Worm (Caenorhabditis elegans) whole organism, young adult: Measurements from ENCODE around the gene Y37E11B.6.
A peak's percentile ranks its signal among the peaks of the same experiment; 100 is the strongest.

Source experiments
- C17E4.6 ChIP-seq: fragments of 200-800 bp; sonication (Bioruptor generic); IDR thresholded peaks from 2 replicates; pipeline ENCODE4 v1.3.6; 2022; ENCODE audit warnings: missing genetic modification reagents, missing genetic modification characterization, missing compliant biosample characterization
- F23B12.7 ChIP-seq: sonication (generic microtip); optimal IDR thresholded peaks from 2 replicates; lab custom pipeline; 2017; ENCODE audit warnings: missing genetic modification characterization, mild to moderate bottlenecking, missing compliant biosample characterization, antibody characterized with exemption, moderate library complexity; ENCODE audit not compliant: insufficient read depth
- F37B4.10 ChIP-seq: fragments of 200-800 bp; sonication (Bioruptor generic); IDR thresholded peaks from 2 replicates; pipeline ENCODE4 v1.3.6; 2022; ENCODE audit warnings: missing genetic modification characterization, missing compliant biosample characterization
- F49E8.2 ChIP-seq: sonication (generic microtip); optimal IDR thresholded peaks from 3 replicates; lab custom pipeline; 2017; ENCODE audit warnings: missing genetic modification characterization, mild to moderate bottlenecking, missing compliant biosample characterization, antibody characterized with exemption, moderate library complexity; ENCODE audit not compliant: insufficient read depth
- F52B5.7 ChIP-seq: sonication (generic microtip); optimal IDR thresholded peaks from 2 replicates; lab custom pipeline; 2016; ENCODE audit warnings: mild to moderate bottlenecking, missing genetic modification characterization, missing compliant biosample characterization
- T26A5.8 ChIP-seq: sonication (generic microtip); optimal IDR thresholded peaks from 2 replicates; lab custom pipeline; 2016; ENCODE audit warnings: missing genetic modification characterization, missing compliant biosample characterization
- Y67H2A.10 ChIP-seq: fragments of 200-800 bp; sonication (Bioruptor generic); conservative IDR thresholded peaks from 2 replicates; pipeline ENCODE4 v1.3.6; 2022; ENCODE audit warnings: missing genetic modification reagents, missing genetic modification characterization, missing compliant biosample characterization
- Y79H2A.3 ChIP-seq: fragments of 200-800 bp; sonication (Bioruptor generic); conservative IDR thresholded peaks from 2 replicates; pipeline ENCODE4 v1.3.6; 2022; ENCODE audit warnings: missing genetic modification reagents, missing genetic modification characterization, missing compliant biosample characterization
- aptf-3 ChIP-seq: fragments of 200-800 bp; sonication (Bioruptor generic); IDR thresholded peaks from 2 replicates; pipeline ENCODE4 v1.3.6; 2022; ENCODE audit warnings: missing genetic modification characterization, missing compliant biosample characterization
- attf-3 ChIP-seq: fragments of 200-800 bp; sonication (Bioruptor generic); conservative IDR thresholded peaks from 2 replicates; pipeline ENCODE4 v1.3.6; 2022; ENCODE audit warnings: missing genetic modification reagents, missing genetic modification characterization, missing compliant biosample characterization
- attf-5 ChIP-seq: fragments of 200-800 bp; sonication (Bioruptor generic); optimal IDR thresholded peaks from 2 replicates; lab custom pipeline; 2018; ENCODE audit warnings: mild to moderate bottlenecking, missing genetic modification characterization, missing compliant biosample characterization
- cebp-1 ChIP-seq, 2 experiments: fragments of 200-800 bp in 1 of 2; sonication (Bioruptor generic) in 1 of 2; sonication (generic microtip) in 1 of 2; IDR thresholded peaks in 1 of 2; optimal IDR thresholded peaks in 1 of 2; 2 replicates each; pipeline versions ENCODE4 v1.3.6 to Lab custom; 2017 to 2022; ENCODE audit warnings: missing compliant biosample characterization in 2 of 2, missing genetic modification characterization in 2 of 2, mild to moderate bottlenecking in 1 of 2, missing genetic modification reagents in 1 of 2, moderate library complexity in 1 of 2
- cebp-2 ChIP-seq: fragments of 200-800 bp; sonication (Bioruptor generic); IDR thresholded peaks from 2 replicates; pipeline ENCODE4 v1.3.6; 2022; ENCODE audit warnings: missing genetic modification characterization, missing compliant biosample characterization
- ceh-100 ChIP-seq: fragments of 200-800 bp; sonication (Bioruptor generic); IDR thresholded peaks from 2 replicates; pipeline ENCODE4 v1.3.6; 2022; ENCODE audit warnings: missing genetic modification reagents, missing genetic modification characterization, missing compliant biosample characterization
- die-1 ChIP-seq: sonication (generic microtip); optimal IDR thresholded peaks from 2 replicates; lab custom pipeline; 2016; ENCODE audit warnings: missing genotype, mild to moderate bottlenecking, missing genetic modification characterization, missing compliant biosample characterization
- egl-44 ChIP-seq: fragments of 200-800 bp; sonication (Bioruptor generic); IDR thresholded peaks from 2 replicates; pipeline ENCODE4 v1.3.6; 2022; ENCODE audit warnings: missing genetic modification reagents, missing genetic modification characterization, missing compliant biosample characterization
- gei-17 ChIP-seq: fragments of 200-800 bp; sonication (Bioruptor generic); optimal IDR thresholded peaks from 2 replicates; lab custom pipeline; 2018; ENCODE audit warnings: mild to moderate bottlenecking, missing genetic modification characterization, missing compliant biosample characterization
- hmg-1.2 ChIP-seq: fragments of 200-800 bp; sonication (Bioruptor generic); IDR thresholded peaks from 2 replicates; pipeline ENCODE4 v1.3.6; 2022; ENCODE audit warnings: missing genetic modification reagents, missing genetic modification characterization, missing compliant biosample characterization
- hmg-20 ChIP-seq: fragments of 200-800 bp; sonication (Bioruptor generic); IDR thresholded peaks from 2 replicates; pipeline ENCODE4 v1.3.6; 2022; ENCODE audit warnings: missing genetic modification reagents, missing genetic modification characterization, missing compliant biosample characterization
- let-526 ChIP-seq: fragments of 200-800 bp; sonication (Bioruptor generic); IDR thresholded peaks from 2 replicates; pipeline ENCODE4 v1.3.6; 2022; ENCODE audit warnings: missing genetic modification reagents, missing genetic modification characterization, missing compliant biosample characterization
- lin-40 ChIP-seq: sonication (generic microtip); optimal IDR thresholded peaks from 2 replicates; lab custom pipeline; 2016; ENCODE audit warnings: missing genetic modification characterization, mild to moderate bottlenecking, missing compliant biosample characterization, missing genotype, missing genetic modification reagents
- lin-54 ChIP-seq: fragments of 200-800 bp; sonication (Bioruptor generic); optimal IDR thresholded peaks from 2 replicates; lab custom pipeline; 2018; ENCODE audit warnings: mild to moderate bottlenecking, missing genetic modification characterization, missing compliant biosample characterization
- lir-1 ChIP-seq: fragments of 200-800 bp; sonication (Bioruptor generic); conservative IDR thresholded peaks from 2 replicates; pipeline ENCODE4 v1.3.6; 2022; ENCODE audit warnings: missing genetic modification reagents, missing genetic modification characterization, missing compliant biosample characterization
- lsl-1 ChIP-seq: fragments of 200-800 bp; sonication (Bioruptor generic); optimal IDR thresholded peaks from 2 replicates; lab custom pipeline; 2018; ENCODE audit warnings: mild to moderate bottlenecking, missing genetic modification characterization, moderate library complexity, missing compliant biosample characterization
- mcd-1 ChIP-seq: fragments of 200-800 bp; sonication (Bioruptor generic); IDR thresholded peaks from 2 replicates; pipeline ENCODE4 v1.3.6; 2022; ENCODE audit warnings: missing genetic modification reagents, missing genetic modification characterization, missing compliant biosample characterization
- mel-28 ChIP-seq: sonication (generic microtip); optimal IDR thresholded peaks from 2 replicates; lab custom pipeline; 2016; ENCODE audit warnings: borderline replicate concordance, mild to moderate bottlenecking, missing genetic modification characterization, missing compliant biosample characterization
- nhr-27 ChIP-seq: fragments of 200-800 bp; sonication (Bioruptor generic); optimal IDR thresholded peaks from 2 replicates; lab custom pipeline; 2018; ENCODE audit warnings: mild to moderate bottlenecking, missing genetic modification characterization, moderate library complexity, missing compliant biosample characterization
- nhr-80 ChIP-seq: sonication (generic microtip); optimal IDR thresholded peaks from 2 replicates; lab custom pipeline; 2016; ENCODE audit warnings: missing genetic modification characterization, missing compliant biosample characterization
- rec-8 ChIP-seq, 2 experiments: sonication (generic microtip); optimal IDR thresholded peaks; 2 replicates each; lab custom pipeline; 2016; ENCODE audit warnings: mild to moderate bottlenecking in 2 of 2, missing genetic modification characterization in 2 of 2, missing genetic modification reagents in 2 of 2, missing genotype in 2 of 2, missing biosample characterization in 1 of 2, missing compliant biosample characterization in 1 of 2, moderate library complexity in 1 of 2
- repo-1 ChIP-seq: sonication (generic microtip); optimal IDR thresholded peaks from 2 replicates; lab custom pipeline; 2017; ENCODE audit warnings: mild to moderate bottlenecking, missing genetic modification characterization, missing compliant biosample characterization
- snpc-1.1 ChIP-seq: sonication (generic microtip); optimal IDR thresholded peaks from 2 replicates; lab custom pipeline; 2017; ENCODE audit warnings: missing genetic modification characterization, mild to moderate bottlenecking, missing compliant biosample characterization, antibody characterized with exemption, moderate library complexity, missing genotype, missing genetic modification reagents; ENCODE audit not compliant: insufficient read depth
- snpc-1.3 ChIP-seq: sonication (generic microtip); optimal IDR thresholded peaks from 2 replicates; lab custom pipeline; 2017; ENCODE audit warnings: missing genetic modification characterization, mild to moderate bottlenecking, missing compliant biosample characterization, antibody characterized with exemption, moderate library complexity, missing genotype, missing genetic modification reagents; ENCODE audit not compliant: insufficient read depth
- sptf-2 ChIP-seq: fragments of 200-800 bp; sonication (Bioruptor generic); optimal IDR thresholded peaks from 2 replicates; lab custom pipeline; 2018; ENCODE audit warnings: mild to moderate bottlenecking, missing genetic modification characterization, missing compliant biosample characterization
- zim-3 ChIP-seq: sonication (generic microtip); optimal IDR thresholded peaks from 2 replicates; lab custom pipeline; 2017; ENCODE audit warnings: mild to moderate bottlenecking, missing genetic modification characterization, moderate library complexity, missing compliant biosample characterization
- ztf-18 ChIP-seq: sonication (generic microtip); optimal IDR thresholded peaks from 2 replicates; lab custom pipeline; 2016; ENCODE audit warnings: missing genotype, mild to moderate bottlenecking, missing genetic modification characterization, missing compliant biosample characterization
- ztf-25 ChIP-seq: fragments of 200-800 bp; sonication (Bioruptor generic); IDR thresholded peaks from 2 replicates; pipeline ENCODE4 v1.3.6; 2022; ENCODE audit warnings: missing genetic modification reagents, missing genetic modification characterization, missing compliant biosample characterization
- ztf-3 ChIP-seq: fragments of 200-800 bp; sonication (Bioruptor generic); optimal IDR thresholded peaks from 2 replicates; lab custom pipeline; 2018; ENCODE audit warnings: mild to moderate bottlenecking, missing genetic modification characterization, missing compliant biosample characterization

The Y37E11B.6 gene

ce11 chrIV:3636528-3637129, 37.5 kb upstream of the Y37E11B.6 start, which contains the start of gene madf-9 (continued):
- no peak for TF ChIP-seq cebp-1 (GFP tag; IDR thresholded peaks at IDR 0.05; lab: Robert Waterston, UW)
- peak; percentile 83 for TF ChIP-seq cebp-1 (tag; optimal IDR thresholded peaks at IDR 0.05; lab: Kevin White, UChicago)
- TF ChIP-seq let-526 (GFP tag; lab: Robert Waterston, UW): peak; percentile 52; the same call in 1 of the 2 replicates
- peak; percentile 6; the same call in 1 of the 2 replicates for TF ChIP-seq C17E4.6 (GFP tag; lab: Robert Waterston, UW)
- peak; percentile 57 for TF ChIP-seq mel-28 (tag; lab: Kevin White, UChicago)
- TF ChIP-seq egl-44 (GFP tag; lab: Robert Waterston, UW): 0 out of 2 replicates have a peak, but pooled peaks have one; percentile 39
- TF ChIP-seq ztf-3 (GFP tag; lab: Kevin White, UChicago): no peak
- TF ChIP-seq gei-17: peak; percentile 57
- no peak for TF ChIP-seq ztf-25 (GFP tag; lab: Robert Waterston, UW)
- no peak for TF ChIP-seq T26A5.8 (tag; lab: Kevin White, UChicago)
- peak; percentile 70 for TF ChIP-seq lin-40
- TF ChIP-seq cebp-2 (GFP tag; lab: Robert Waterston, UW): peak; percentile 91
- TF ChIP-seq Y79H2A.3: no peak
- no peak for TF ChIP-seq rec-8 (tag; optimal IDR thresholded peaks at IDR 0.05; lab: Kevin White, UChicago)
- TF ChIP-seq ztf-18 (tag; lab: Kevin White, UChicago): peak; percentile 23
- 0 out of 2 replicates have a peak, but pooled peaks have one; percentile 10 for TF ChIP-seq attf-3 (GFP tag; lab: Robert Waterston, UW)
- no peak for TF ChIP-seq snpc-1.3 (tag; lab: Kevin White, UChicago)
- no peak for TF ChIP-seq aptf-3
- peak; percentile 73 for TF ChIP-seq mcd-1 (GFP tag; lab: Robert Waterston, UW)
- TF ChIP-seq hmg-1.2 (GFP tag; lab: Robert Waterston, UW): peak; percentile 75
- peak; percentile 15 for TF ChIP-seq sptf-2 (GFP tag; lab: Kevin White, UChicago)
- peak; percentile 10 for TF ChIP-seq F52B5.7 (tag; lab: Kevin White, UChicago)
- TF ChIP-seq lir-1 (GFP tag; lab: Robert Waterston, UW): no peak
- TF ChIP-seq attf-5 (GFP tag; lab: Kevin White, UChicago): peak; percentile 39
- TF ChIP-seq lin-54 (GFP tag; lab: Kevin White, UChicago): peak; percentile 29

ce11 chrIV:3633254-3633653, 34.1 kb upstream of the Y37E11B.6 start, which contains the start of gene ZC416.2:
Gene ZC416.2 (plus strand): TSS chrIV:3633619.
- TF ChIP-seq die-1 (tag; lab: Kevin White, UChicago) (no peak), F37B4.10 (no peak), T26A5.8 (tag; lab: Kevin White, UChicago) (no peak), hmg-1.2 (GFP tag; lab: Robert Waterston, UW) (peak; percentile 50; the same call in 1 of the 2 replicates)

- TF ChIP-seq F49E8.2 (tag; lab: Kevin White, UChicago) (no peak), hmg-20 (no peak), attf-5 (GFP tag; lab: Kevin White, UChicago) (no peak), lin-40 (no peak), nhr-80 (tag; lab: Kevin White, UChicago) (no peak), repo-1 (tag; lab: Kevin White, UChicago) (no peak), snpc-1.3 (tag; lab: Kevin White, UChicago) (no peak), F23B12.7 (tag; lab: Kevin White, UChicago) (no peak), lsl-1 (no peak), snpc-1.1 (tag; lab: Kevin White, UChicago) (no peak), nhr-27 (no peak), zim-3 (tag; lab: Kevin White, UChicago) (no peak), ztf-18 (tag; lab: Kevin White, UChicago) (no peak), cebp-1 (GFP tag; IDR thresholded peaks at IDR 0.05; lab: Robert Waterston, UW) (no peak), cebp-1 (tag; optimal IDR thresholded peaks at IDR 0.05; lab: Kevin White, UChicago) (no peak), Y67H2A.10 (GFP tag; lab: Robert Waterston, UW) (no peak), ceh-100 (no peak), C17E4.6 (GFP tag; lab: Robert Waterston, UW) (no peak)
- TF ChIP-seq, all 124 proteins: peak for 0
Measured at ce11 chrIV:3632475-3632874, 33.4 kb upstream of the Y37E11B.6 start.
